Fruit fly (Drosophila melanogaster) whole organism, adult: ENCODE results near the gene RfC38.
A peak's percentile ranks its signal among the peaks of the same experiment; 100 is the strongest.

Experiments used
- CG11617 ChIP-seq: fragments of 200-800 bp; sonication (Bioruptor generic); optimal IDR thresholded peaks from 2 replicates; lab custom pipeline; 2017; ENCODE audit warnings: mild to moderate bottlenecking, missing biosample characterization, missing genetic modification reagents, missing genetic modification characterization
- CG12768 ChIP-seq: fragments of 200-800 bp; sonication (Bioruptor generic); optimal IDR thresholded peaks from 2 replicates; lab custom pipeline; 2017; ENCODE audit warnings: missing biosample characterization, missing genetic modification characterization, mild to moderate bottlenecking, moderate library complexity, missing genetic modification reagents
- CG14711 ChIP-seq: fragments of 200-800 bp; sonication (Bioruptor generic); optimal IDR thresholded peaks from 2 replicates; lab custom pipeline; 2018; ENCODE audit warnings: missing biosample characterization, mild to moderate bottlenecking, missing genetic modification characterization, moderate library complexity
- CG1620 ChIP-seq: fragments of 200-800 bp; sonication (Bioruptor generic); optimal IDR thresholded peaks from 2 replicates; lab custom pipeline; 2016; ENCODE audit warnings: missing biosample characterization, missing genetic modification characterization
- CG33017 ChIP-seq: fragments of 200-800 bp; sonication (Bioruptor generic); optimal IDR thresholded peaks from 2 replicates; lab custom pipeline; 2018; ENCODE audit warnings: missing biosample characterization, mild to moderate bottlenecking, missing genetic modification characterization, moderate library complexity
- CG5204 ChIP-seq: fragments of 200-800 bp; sonication (Bioruptor generic); optimal IDR thresholded peaks from 2 replicates; lab custom pipeline; 2016; ENCODE audit warnings: missing biosample characterization, missing genetic modification characterization
- CG7045 ChIP-seq: fragments of 200-800 bp; sonication (Bioruptor generic); optimal IDR thresholded peaks from 2 replicates; lab custom pipeline; 2017; ENCODE audit warnings: missing biosample characterization, mild to moderate bottlenecking, missing genetic modification characterization
- CG7101 ChIP-seq: fragments of 200-800 bp; sonication (Bioruptor generic); optimal IDR thresholded peaks from 2 replicates; lab custom pipeline; 2018; ENCODE audit warnings: missing biosample characterization, mild to moderate bottlenecking, missing genetic modification characterization, moderate library complexity
- Clk ChIP-seq: fragments of 200-800 bp; sonication (Bioruptor generic); optimal IDR thresholded peaks from 2 replicates; lab custom pipeline; 2017; ENCODE audit warnings: missing biosample characterization, missing genetic modification characterization
- Crg-1 ChIP-seq: fragments of 200-800 bp; sonication (Bioruptor generic); optimal IDR thresholded peaks from 2 replicates; lab custom pipeline; 2016; ENCODE audit warnings: missing biosample characterization, missing genetic modification characterization
- Hr96 ChIP-seq: fragments of 200-800 bp; sonication (Bioruptor generic); optimal IDR thresholded peaks from 2 replicates; lab custom pipeline; 2016; ENCODE audit warnings: missing biosample characterization, missing genetic modification characterization
- Mnt ChIP-seq: fragments of 200-800 bp; sonication (Bioruptor generic); optimal IDR thresholded peaks from 2 replicates; lab custom pipeline; 2016; ENCODE audit warnings: missing biosample characterization, mild to moderate bottlenecking, missing genetic modification characterization
- bab1 ChIP-seq: fragments of 200-800 bp; sonication (Bioruptor generic); optimal IDR thresholded peaks from 3 replicates; lab custom pipeline; 2019; ENCODE audit warnings: missing biosample characterization, mild to moderate bottlenecking, missing genetic modification characterization, moderate library complexity
- cic ChIP-seq: fragments of 200-800 bp; sonication (Bioruptor generic); optimal IDR thresholded peaks from 2 replicates; lab custom pipeline; 2017; ENCODE audit warnings: missing biosample characterization, mild to moderate bottlenecking, missing genetic modification characterization, moderate library complexity
- cnc ChIP-seq, 2 experiments: fragments of >200 bp; optimal IDR thresholded peaks; 2 replicates each; lab custom pipeline; 2017
- kay ChIP-seq: fragments of 200-800 bp; sonication (Bioruptor generic); peaks from one replicate; lab custom pipeline; 2016; ENCODE audit warnings: missing biosample characterization, missing genetic modification characterization, borderline replicate concordance
- ovo ChIP-seq: fragments of 200-800 bp; sonication (Bioruptor generic); optimal IDR thresholded peaks from 2 replicates; lab custom pipeline; 2016; ENCODE audit warnings: missing biosample characterization, missing genetic modification characterization
- pad ChIP-seq: fragments of 200-800 bp; sonication (Bioruptor generic); optimal IDR thresholded peaks from 3 replicates; lab custom pipeline; 2017; ENCODE audit warnings: missing biosample characterization, missing genetic modification characterization, mild to moderate bottlenecking, moderate library complexity, missing genetic modification reagents
- tj ChIP-seq: fragments of 200-800 bp; sonication (Bioruptor generic); optimal IDR thresholded peaks from 3 replicates; lab custom pipeline; 2017; ENCODE audit warnings: missing biosample characterization, mild to moderate bottlenecking, missing genetic modification characterization, moderate library complexity
- toe ChIP-seq: fragments of 200-800 bp; sonication (Bioruptor generic); optimal IDR thresholded peaks from 2 replicates; lab custom pipeline; 2016; ENCODE audit warnings: missing biosample characterization, missing genetic modification characterization

Gene RfC38

dm6 chr2L:11113011-11113528 is 17.4 kb downstream of the RfC38 start, which contains the start of gene Idua:
TSS of gene Idua (minus strand) at chr2L:11113061.
- TF ChIP-seq CG33017 (tag; lab: Kevin White, UChicago) (peak; percentile 65), cic (GFP tag; lab: Kevin White, UChicago) (no peak), CG7101 (tag; lab: Kevin White, UChicago) (peak; percentile 59), CG11617 (GFP tag; lab: Kevin White, UChicago) (peak; percentile 47), Mnt (GFP tag; lab: Kevin White, UChicago) (no peak), CG7045 (peak; percentile 63), bab1 (GFP tag; lab: Kevin White, UChicago) (peak; percentile 65), kay (no peak), tj (GFP tag; lab: Kevin White, UChicago) (no peak), CG14711 (tag; lab: Kevin White, UChicago) (peak; percentile 51), pad (GFP tag; lab: Kevin White, UChicago) (peak; percentile 50), Crg-1 (GFP tag; lab: Kevin White, UChicago) (no peak), cnc (optimal IDR thresholded peaks at IDR 0.05; lab: Kevin White, UChicago) (no peak), CG12768 (GFP tag; lab: Kevin White, UChicago) (peak; percentile 60), ovo (no peak), toe (GFP tag; lab: Kevin White, UChicago) (no peak), Clk (GFP tag; lab: Kevin White, UChicago) (peak; percentile 37), CG5204 (GFP tag; lab: Kevin White, UChicago) (no peak), Hr96 (GFP tag; lab: Kevin White, UChicago) (no peak), CG1620 (GFP tag; lab: Kevin White, UChicago) (no peak)

- TF ChIP-seq cnc (optimal IDR thresholded peaks at IDR 0.05; lab: Kevin White, UChicago) (no peak), Clk (GFP tag; lab: Kevin White, UChicago) (peak; percentile 96), CG12768 (GFP tag; lab: Kevin White, UChicago) (peak; percentile 98), tj (GFP tag; lab: Kevin White, UChicago) (peak; percentile 87), CG1620 (GFP tag; lab: Kevin White, UChicago) (peak; percentile 97), pad (GFP tag; lab: Kevin White, UChicago) (peak; percentile 89), Mnt (GFP tag; lab: Kevin White, UChicago) (peak; percentile 93), CG7045 (peak; percentile 98), CG14711 (tag; lab: Kevin White, UChicago) (peak; percentile 95), toe (GFP tag; lab: Kevin White, UChicago) (peak; percentile 98), Crg-1 (GFP tag; lab: Kevin White, UChicago) (peak; percentile 96), CG7101 (tag; lab: Kevin White, UChicago) (peak; percentile 97), bab1 (GFP tag; lab: Kevin White, UChicago) (peak; percentile 96), CG33017 (tag; lab: Kevin White, UChicago) (peak; percentile 96), kay (no peak), CG11617 (GFP tag; lab: Kevin White, UChicago) (peak; percentile 96), ovo (peak; percentile 94), CG5204 (GFP tag; lab: Kevin White, UChicago) (peak; percentile 98), cic (GFP tag; lab: Kevin White, UChicago) (peak; percentile 77), Hr96 (GFP tag; lab: Kevin White, UChicago) (peak; percentile 97)
Measured at dm6 chr2L:11106562-11106962, 23.9 kb downstream of the RfC38 start, which contains the start of gene Reps. TSS of gene Reps (minus strand) at chr2L:11106645.

DNA sequence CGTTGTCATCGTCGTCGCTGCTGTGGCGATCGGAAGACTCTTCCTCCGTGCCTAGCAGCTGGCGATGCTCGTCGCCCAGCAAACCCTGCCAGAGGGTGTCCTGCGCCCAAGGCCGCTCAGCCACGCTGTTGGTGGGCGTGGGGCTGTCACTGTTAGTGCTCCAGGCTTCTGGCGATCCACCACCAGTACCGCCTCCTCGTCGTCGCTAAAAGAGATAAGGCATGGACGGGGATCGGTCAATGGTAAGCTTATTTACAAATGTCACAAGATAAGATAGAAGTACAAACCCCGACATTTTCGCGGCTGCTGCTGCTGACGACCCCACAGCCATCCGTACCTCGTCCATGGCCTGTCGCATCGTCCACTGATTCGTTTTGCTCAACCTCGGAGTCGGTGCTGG is 25.1 kb downstream of the RfC38 start:
- TF ChIP-seq Mnt (GFP tag; lab: Kevin White, UChicago) (no peak), CG33017 (tag; lab: Kevin White, UChicago) (no peak)

dm6 chr2L:11100516-11101061 is 29.9 kb downstream of the RfC38 start, which contains the start of gene Ge-1:
TSS of gene Ge-1 (minus strand) at chr2L:11100888.
- TF ChIP-seq cic (GFP tag; lab: Kevin White, UChicago), result no peak
- TF ChIP-seq bab1 (GFP tag; lab: Kevin White, UChicago), result peak; percentile 17
- TF ChIP-seq Hr96 (GFP tag; lab: Kevin White, UChicago), result no peak
- no peak for TF ChIP-seq CG7045
- no peak for TF ChIP-seq pad (GFP tag; lab: Kevin White, UChicago)
- no peak for TF ChIP-seq Clk (GFP tag; lab: Kevin White, UChicago)

DNA sequence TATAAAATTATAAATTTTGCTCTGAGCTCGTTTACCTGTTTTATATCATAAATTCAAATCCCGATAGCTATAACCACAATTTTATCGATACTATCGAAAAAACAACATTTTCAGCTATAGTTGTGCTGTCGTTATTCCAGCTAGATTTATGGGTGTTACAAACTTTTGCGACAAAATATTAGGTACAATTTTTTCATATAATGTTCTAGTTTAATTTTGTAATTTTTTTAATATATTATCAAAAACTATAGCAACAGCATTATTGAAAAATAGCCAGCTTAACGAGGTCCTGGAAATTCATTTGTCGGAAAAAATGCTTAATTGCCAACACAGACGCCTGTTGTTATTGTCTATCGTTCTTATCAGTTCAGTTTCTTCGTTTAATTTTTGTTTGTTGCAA is 39.3 kb downstream of the RfC38 start, which contains the start of gene Wdr59:
TSS of gene Wdr59 (plus strand) at position 334 of the 400 bp plus-strand sequence.
- TF ChIP-seq bab1 (GFP tag; lab: Kevin White, UChicago), result peak; percentile 64
- no peak for TF ChIP-seq Hr96 (GFP tag; lab: Kevin White, UChicago)
- TF ChIP-seq CG1620 (GFP tag; lab: Kevin White, UChicago), result peak; percentile 23
- TF ChIP-seq CG14711 (tag; lab: Kevin White, UChicago), result peak; percentile 59
- TF ChIP-seq CG7045, result peak; percentile 4
- peak; percentile 26 for TF ChIP-seq Mnt (GFP tag; lab: Kevin White, UChicago)
- TF ChIP-seq CG7101 (tag; lab: Kevin White, UChicago), result peak; percentile 40
- peak; percentile 33 for TF ChIP-seq CG11617 (GFP tag; lab: Kevin White, UChicago)
- TF ChIP-seq toe (GFP tag; lab: Kevin White, UChicago), result no peak
- TF ChIP-seq Clk (GFP tag; lab: Kevin White, UChicago), result no peak
- TF ChIP-seq ovo, result no peak
- no peak for TF ChIP-seq pad (GFP tag; lab: Kevin White, UChicago)
- no peak for TF ChIP-seq kay
- TF ChIP-seq CG5204 (GFP tag; lab: Kevin White, UChicago), result peak; percentile 54
- no peak for TF ChIP-seq CG12768 (GFP tag; lab: Kevin White, UChicago)
- no peak for TF ChIP-seq cic (GFP tag; lab: Kevin White, UChicago)
- TF ChIP-seq cnc (optimal IDR thresholded peaks at IDR 0.05; lab: Kevin White, UChicago), result no peak
- peak; percentile 9 for TF ChIP-seq tj (GFP tag; lab: Kevin White, UChicago)
- TF ChIP-seq CG33017 (tag; lab: Kevin White, UChicago), result peak; percentile 32
- TF ChIP-seq Crg-1 (GFP tag; lab: Kevin White, UChicago), result peak; percentile 25
